Worm (Caenorhabditis elegans) whole organism, L2 larva: Measurements from ENCODE around the gene W07E6.5.
"Not testable (repeated sequence)": the region's sequence is repeated elsewhere in the genome, so short reads cannot be mapped to it uniquely, and the experiment has no call there.

Experiments used
- F13H6.1 ChIP-seq: sonication (generic microtip); optimal IDR thresholded peaks from 2 replicates; lab custom pipeline; 2016; ENCODE audit warnings: missing genetic modification characterization, missing compliant biosample characterization
- R02D3.7 ChIP-seq: fragments of 150-350 bp; optimal IDR thresholded peaks from 2 replicates; lab custom pipeline; 2014; ENCODE audit warnings: missing biosample characterization, missing genetic modification characterization
- Y55F3AM.14 ChIP-seq: fragments of 200-800 bp; sonication (Bioruptor generic); optimal IDR thresholded peaks from 2 replicates; lab custom pipeline; 2018; ENCODE audit warnings: mild to moderate bottlenecking, missing genetic modification characterization, missing compliant biosample characterization
- ZK546.5 ChIP-seq: sonication (generic microtip); optimal IDR thresholded peaks from 2 replicates; lab custom pipeline; 2017; ENCODE audit warnings: missing biosample characterization, missing genetic modification characterization
- aly-2 ChIP-seq: fragments of 150-350 bp; optimal IDR thresholded peaks from 2 replicates; lab custom pipeline; 2014; ENCODE audit warnings: missing biosample characterization, missing genetic modification characterization
- blmp-1 ChIP-seq: sonication (generic microtip); optimal IDR thresholded peaks from 2 replicates; lab custom pipeline; 2017; ENCODE audit warnings: missing genetic modification characterization, mild to moderate bottlenecking, missing compliant biosample characterization, antibody characterized with exemption, moderate library complexity; ENCODE audit not compliant: insufficient read depth
- ceh-16 ChIP-seq: fragments of 150-350 bp; optimal IDR thresholded peaks from 2 replicates; lab custom pipeline; 2014; ENCODE audit warnings: missing biosample characterization, missing genetic modification characterization
- crh-2 ChIP-seq: sonication (generic microtip); optimal IDR thresholded peaks from 2 replicates; lab custom pipeline; 2017; ENCODE audit warnings: missing biosample characterization, missing genetic modification characterization
- dmd-4 ChIP-seq: sonication (generic microtip); optimal IDR thresholded peaks from 2 replicates; lab custom pipeline; 2017; ENCODE audit warnings: missing biosample characterization, missing genetic modification characterization
- egl-27 ChIP-seq: sonication (generic microtip); optimal IDR thresholded peaks from 3 replicates; lab custom pipeline; 2017; ENCODE audit warnings: missing biosample characterization, missing genetic modification reagents, missing genetic modification characterization
- elt-1 ChIP-seq: fragments of 150-350 bp; optimal IDR thresholded peaks from 2 replicates; lab custom pipeline; 2014; ENCODE audit warnings: missing biosample characterization, missing genetic modification characterization
- elt-3 ChIP-seq: sonication (generic microtip); optimal IDR thresholded peaks from 2 replicates; lab custom pipeline; 2017; ENCODE audit warnings: missing biosample characterization, missing genetic modification characterization
- fos-1 ChIP-seq: fragments of 150-350 bp; optimal IDR thresholded peaks from 2 replicates; lab custom pipeline; 2014; ENCODE audit warnings: missing biosample characterization, missing genetic modification characterization
- gmeb-1 ChIP-seq: fragments of 150-350 bp; optimal IDR thresholded peaks from 2 replicates; lab custom pipeline; 2014; ENCODE audit warnings: missing biosample characterization, missing genetic modification characterization
- lin-11 ChIP-seq: fragments of 150-350 bp; sonication (generic microtip); optimal IDR thresholded peaks from 2 replicates; lab custom pipeline; 2014; ENCODE audit warnings: missing biosample characterization, missing genetic modification characterization, inconsistent platforms, mixed read lengths
- lin-13 ChIP-seq: fragments of 150-350 bp; optimal IDR thresholded peaks from 2 replicates; lab custom pipeline; 2014; ENCODE audit warnings: missing biosample characterization, missing genetic modification reagents, missing genetic modification characterization
- lin-39 ChIP-seq: fragments of 150-350 bp; optimal IDR thresholded peaks from 2 replicates; lab custom pipeline; 2014; ENCODE audit warnings: missing biosample characterization, missing genetic modification reagents, missing genetic modification characterization
- lsy-2 ChIP-seq, 2 experiments: fragments of 150-350 bp in 1 of 2; sonication (generic microtip) in 1 of 2; optimal IDR thresholded peaks; 2 replicates each; lab custom pipeline; 2014 to 2017; ENCODE audit warnings: missing biosample characterization in 2 of 2, missing genetic modification characterization in 2 of 2
- mab-5 ChIP-seq: fragments of 150-350 bp; optimal IDR thresholded peaks from 2 replicates; lab custom pipeline; 2014; ENCODE audit warnings: missing biosample characterization, missing genetic modification characterization
- mdl-1 ChIP-seq, 2 experiments: fragments of 150-350 bp in 1 of 2; sonication (generic microtip) in 1 of 2; optimal IDR thresholded peaks; 2 replicates each; lab custom pipeline; 2017; ENCODE audit warnings: missing biosample characterization in 2 of 2, missing genetic modification characterization in 2 of 2
- nhr-10 ChIP-seq: sonication (generic microtip); optimal IDR thresholded peaks from 2 replicates; lab custom pipeline; 2017; ENCODE audit warnings: missing biosample characterization, missing genetic modification characterization
- nhr-11 ChIP-seq: fragments of 150-350 bp; optimal IDR thresholded peaks from 2 replicates; lab custom pipeline; 2014; ENCODE audit warnings: missing biosample characterization, missing genetic modification characterization
- nhr-12 ChIP-seq: fragments of 150-350 bp; optimal IDR thresholded peaks from 2 replicates; lab custom pipeline; 2014; ENCODE audit warnings: missing biosample characterization, missing genetic modification characterization
- nhr-129 ChIP-seq: fragments of 150-350 bp; optimal IDR thresholded peaks from 2 replicates; lab custom pipeline; 2014; ENCODE audit warnings: missing biosample characterization, missing genetic modification characterization
- nhr-21 ChIP-seq: fragments of 150-350 bp; optimal IDR thresholded peaks from 2 replicates; lab custom pipeline; 2014; ENCODE audit warnings: missing biosample characterization, missing genetic modification characterization
- nhr-23 ChIP-seq: fragments of 150-350 bp; optimal IDR thresholded peaks from 2 replicates; lab custom pipeline; 2014; ENCODE audit warnings: missing biosample characterization, missing genetic modification reagents, missing genetic modification characterization
- nhr-237 ChIP-seq: fragments of 150-350 bp; optimal IDR thresholded peaks from 2 replicates; lab custom pipeline; 2014; ENCODE audit warnings: missing biosample characterization, missing genetic modification characterization
- nhr-6 ChIP-seq: fragments of 150-350 bp; optimal IDR thresholded peaks from 2 replicates; lab custom pipeline; 2014; ENCODE audit warnings: missing biosample characterization, missing genetic modification characterization
- nhr-77 ChIP-seq: fragments of 150-350 bp; optimal IDR thresholded peaks from 2 replicates; lab custom pipeline; 2014; ENCODE audit warnings: missing biosample characterization, missing genetic modification characterization
- peb-1 ChIP-seq: fragments of 150-350 bp; optimal IDR thresholded peaks from 2 replicates; lab custom pipeline; 2014; ENCODE audit warnings: missing biosample characterization, missing genetic modification characterization
- sem-4 ChIP-seq: fragments of 150-350 bp; optimal IDR thresholded peaks from 2 replicates; lab custom pipeline; 2014; ENCODE audit warnings: missing biosample characterization, missing genetic modification reagents, missing genetic modification characterization
- sma-9 ChIP-seq, 2 experiments: fragments of 150-350 bp in 1 of 2; sonication (generic microtip) in 1 of 2; optimal IDR thresholded peaks; 2 replicates each; lab custom pipeline; 2014 to 2016; ENCODE audit warnings: missing genetic modification characterization in 2 of 2, mild to moderate bottlenecking in 1 of 2, missing biosample characterization in 1 of 2, missing compliant biosample characterization in 1 of 2, missing genetic modification reagents in 1 of 2, moderate library complexity in 1 of 2
- unc-39 ChIP-seq: fragments of 150-350 bp; optimal IDR thresholded peaks from 2 replicates; lab custom pipeline; 2014; ENCODE audit warnings: missing biosample characterization, missing genetic modification characterization
- unc-62 ChIP-seq: fragments of 150-350 bp; optimal IDR thresholded peaks from 2 replicates; lab custom pipeline; 2014; ENCODE audit warnings: missing biosample characterization, missing genetic modification reagents, missing genetic modification characterization
- zag-1 ChIP-seq: fragments of 150-350 bp; optimal IDR thresholded peaks from 2 replicates; lab custom pipeline; 2014; ENCODE audit warnings: missing biosample characterization, missing genetic modification characterization
- ztf-1 ChIP-seq: fragments of 200-800 bp; sonication (Bioruptor generic); conservative IDR thresholded peaks from 2 replicates; pipeline ENCODE4 v1.3.6; 2022; ENCODE audit warnings: missing genetic modification characterization, missing compliant biosample characterization

W07E6.5 gene

ce11 chrII:473203-473602, at the start of gene W07E6.5:
TSS of gene W07E6.5 (plus strand) at chrII:473503.
- TF ChIP-seq zag-1 (tag; lab: Kevin White, UChicago): no peak
- no peak for TF ChIP-seq dmd-4 (tag; lab: Kevin White, UChicago)
- TF ChIP-seq elt-1 (tag; lab: Kevin White, UChicago): no peak
- TF ChIP-seq nhr-6 (tag; lab: Kevin White, UChicago): no peak
- TF ChIP-seq nhr-129 (tag; lab: Kevin White, UChicago): no peak
- no peak for TF ChIP-seq aly-2
- TF ChIP-seq gmeb-1 (tag; lab: Kevin White, UChicago): no peak
- no peak for TF ChIP-seq nhr-10
- no peak for TF ChIP-seq sma-9 (GFP tag; optimal IDR thresholded peaks at IDR 0.05; lab: Kevin White, UChicago)
- TF ChIP-seq sma-9 (tag; optimal IDR thresholded peaks at IDR 0.05; lab: Kevin White, UChicago): no peak

- TF ChIP-seq egl-27 (no peak), nhr-77 (tag; lab: Kevin White, UChicago) (no peak), nhr-11 (tag; lab: Kevin White, UChicago) (no peak), elt-3 (tag; lab: Kevin White, UChicago) (no peak), lin-13 (GFP tag; lab: Kevin White, UChicago) (no peak), lsy-2 (tag; optimal IDR thresholded peaks at IDR 0.05; lab: Kevin White, UChicago) (no peak), nhr-237 (no peak), mdl-1 (tag; optimal IDR thresholded peaks at IDR 0.05; lab: Kevin White, UChicago) (no peak), crh-2 (tag; lab: Kevin White, UChicago) (no peak), aly-2 (no peak), peb-1 (tag; lab: Kevin White, UChicago) (no peak), nhr-21 (no peak), ZK546.5 (no peak), nhr-10 (no peak), nhr-23 (tag; lab: Kevin White, UChicago) (no peak), nhr-12 (no peak)
Observed at ce11 chrII:437279-437678, 36.0 kb upstream of the W07E6.5 start.

ce11 chrII:441102-441501, 32.2 kb upstream of the W07E6.5 start, which contains the start of gene C24H12.1:
TSS of gene C24H12.1 (plus strand) at chrII:441402.
- TF ChIP-seq lin-39; mab-5 (tag; lab: Kevin White, UChicago); ZK546.5: not testable (repeated sequence)

- not testable (repeated sequence) for TF ChIP-seq peb-1, nhr-129, nhr-23 (tag; lab: Kevin White, UChicago)
Observed at ce11 chrII:454646-455045, 18.7 kb upstream of the W07E6.5 start, which contains the start of gene W10D9.1. TSS of gene W10D9.1 (plus strand) at chrII:454946.

ce11 chrII:456371-456770, 16.9 kb upstream of the W07E6.5 start:
- TF ChIP-seq lsy-2 (tag; optimal IDR thresholded peaks at IDR 0.05; lab: Kevin White, UChicago) (peak; percentile 75 to 84), lin-13 (GFP tag; lab: Kevin White, UChicago) (peak; percentile 60), unc-39 (tag; lab: Kevin White, UChicago) (no peak)
- TF ChIP-seq, all 48 proteins: peak for 2

- TF ChIP-seq R02D3.7 (no peak), egl-27 (no peak), elt-3 (tag; lab: Kevin White, UChicago) (no peak), nhr-129 (tag; lab: Kevin White, UChicago) (no peak), peb-1 (tag; lab: Kevin White, UChicago) (no peak), fos-1 (no peak), ztf-1 (GFP tag; lab: Robert Waterston, UW) (no peak), sem-4 (tag; lab: Kevin White, UChicago) (no peak)
- TF ChIP-seq, all 48 proteins: peak for 0
Observed at ce11 chrII:457790-458189, 15.5 kb upstream of the W07E6.5 start, which contains the start of gene gvd-1. TSS of gene gvd-1 (minus strand) at chrII:457890.

ce11 chrII:460835-461234, 12.5 kb upstream of the W07E6.5 start, which contains the start of gene W10D9.3:
TSS of gene W10D9.3 (minus strand) at chrII:460935.
- TF ChIP-seq F13H6.1 (tag; lab: Kevin White, UChicago) (no peak), blmp-1 (no peak), fos-1 (no peak), nhr-10 (no peak), Y55F3AM.14 (GFP tag; lab: Kevin White, UChicago) (no peak), gmeb-1 (tag; lab: Kevin White, UChicago) (no peak), nhr-77 (tag; lab: Kevin White, UChicago) (no peak), egl-27 (no peak), dmd-4 (tag; lab: Kevin White, UChicago) (no peak), unc-62 (no peak), lin-11 (tag; lab: Kevin White, UChicago) (no peak), nhr-6 (tag; lab: Kevin White, UChicago) (no peak), zag-1 (tag; lab: Kevin White, UChicago) (no peak), lin-13 (GFP tag; lab: Kevin White, UChicago) (no peak), ceh-16 (tag; lab: Kevin White, UChicago) (no peak)
